Worm (Caenorhabditis elegans): ENCODE data around the gene F54D5.4.

DNA sequence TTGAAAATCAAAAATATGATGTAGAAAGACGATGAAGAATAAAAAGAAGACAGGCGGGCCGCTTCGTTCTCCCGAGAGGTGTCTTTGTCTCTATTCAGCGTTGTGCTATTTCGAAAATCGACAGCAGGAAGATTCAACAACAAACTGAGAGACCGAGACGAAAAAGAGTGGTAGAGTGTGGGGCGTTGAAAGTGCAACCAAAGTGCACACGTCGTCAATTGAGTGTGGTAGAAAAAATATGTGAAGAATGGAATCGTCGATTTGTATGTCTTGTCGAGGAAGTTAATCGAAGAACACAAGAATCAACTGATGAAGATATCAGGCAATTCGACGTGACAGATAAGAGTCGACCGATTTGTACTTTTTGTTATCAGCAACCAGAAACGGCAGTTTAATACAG lies 49.6 kb downstream of the F54D5.4 start:
- TF ChIP-seq pha-4 (tag; optimal IDR thresholded peaks at IDR 0.05) (no peak), ztf-11 (tag; optimal IDR thresholded peaks at IDR 0.05) (no peak), ces-1 (GFP tag; optimal IDR thresholded peaks at IDR 0.05) (no peak), unc-62 (GFP tag; optimal IDR thresholded peaks at IDR 0.05) (no peak)
